Worm (Caenorhabditis elegans) whole organism, L4 larva: ENCODE measurements around the gene Y49E10.29.
"Not testable (repeated sequence)": the region's sequence is repeated elsewhere in the genome, so short reads cannot be mapped to it uniquely, and the experiment has no call there.

Experiments used
- F10B5.3 ChIP-seq: sonication (generic microtip); optimal IDR thresholded peaks from 2 replicates; lab custom pipeline; 2016; ENCODE audit warnings: mild to moderate bottlenecking, missing genetic modification characterization, missing compliant biosample characterization
- R02D3.7 ChIP-seq: fragments of 150-350 bp; sonication (generic microtip); optimal IDR thresholded peaks from 3 replicates; lab custom pipeline; 2014; ENCODE audit warnings: missing biosample characterization, missing genetic modification characterization
- ama-1 ChIP-seq: fragments of 150-350 bp; optimal IDR thresholded peaks from 2 replicates; lab custom pipeline; 2014; ENCODE audit warnings: inconsistent platforms, mixed read lengths
- arid-1 ChIP-seq: fragments of 200-800 bp; sonication (Bioruptor generic); conservative IDR thresholded peaks from 2 replicates; pipeline ENCODE4 v1.3.6; 2022; ENCODE audit warnings: missing genetic modification reagents, missing genetic modification characterization, missing compliant biosample characterization
- daf-8 ChIP-seq: fragments of 200-800 bp; sonication (Bioruptor generic); IDR thresholded peaks from 2 replicates; pipeline ENCODE4 v1.3.6; 2022; ENCODE audit warnings: missing genetic modification characterization, missing compliant biosample characterization
- hlh-11 ChIP-seq: fragments of 200-800 bp; sonication (Bioruptor generic); optimal IDR thresholded peaks from 2 replicates; lab custom pipeline; 2018; ENCODE audit warnings: mild to moderate bottlenecking, missing genetic modification characterization, missing compliant biosample characterization
- jun-1 ChIP-seq: fragments of 150-350 bp; optimal IDR thresholded peaks from 2 replicates; lab custom pipeline; 2014; ENCODE audit warnings: missing biosample characterization, missing genetic modification reagents, missing genetic modification characterization
- lin-13 ChIP-seq: fragments of 150-350 bp; optimal IDR thresholded peaks from 2 replicates; lab custom pipeline; 2014; ENCODE audit warnings: missing biosample characterization, missing genetic modification reagents, missing genetic modification characterization
- lin-15B ChIP-seq: fragments of 150-350 bp; sonication (generic microtip); optimal IDR thresholded peaks from 3 replicates; lab custom pipeline; 2014; ENCODE audit warnings: missing biosample characterization, missing genetic modification characterization
- lin-39 ChIP-seq: fragments of 150-350 bp; optimal IDR thresholded peaks from 2 replicates; lab custom pipeline; 2014; ENCODE audit warnings: missing biosample characterization, missing genetic modification reagents, missing genetic modification characterization
- nhr-28 ChIP-seq: fragments of 150-350 bp; optimal IDR thresholded peaks from 2 replicates; lab custom pipeline; 2014; ENCODE audit warnings: missing biosample characterization, missing genetic modification characterization
- nhr-41 ChIP-seq: fragments of 200-800 bp; sonication (Bioruptor generic); IDR thresholded peaks from 2 replicates; pipeline ENCODE4 v1.3.6; 2022; ENCODE audit warnings: missing genetic modification reagents, missing genetic modification characterization, missing compliant biosample characterization
- nhr-6 ChIP-seq: fragments of 150-350 bp; optimal IDR thresholded peaks from 2 replicates; lab custom pipeline; 2014; ENCODE audit warnings: missing biosample characterization, missing genetic modification characterization
- spr-1 ChIP-seq: sonication (generic microtip); optimal IDR thresholded peaks from 2 replicates; lab custom pipeline; 2016; ENCODE audit warnings: mild to moderate bottlenecking, missing genetic modification characterization, missing compliant biosample characterization

DNA sequence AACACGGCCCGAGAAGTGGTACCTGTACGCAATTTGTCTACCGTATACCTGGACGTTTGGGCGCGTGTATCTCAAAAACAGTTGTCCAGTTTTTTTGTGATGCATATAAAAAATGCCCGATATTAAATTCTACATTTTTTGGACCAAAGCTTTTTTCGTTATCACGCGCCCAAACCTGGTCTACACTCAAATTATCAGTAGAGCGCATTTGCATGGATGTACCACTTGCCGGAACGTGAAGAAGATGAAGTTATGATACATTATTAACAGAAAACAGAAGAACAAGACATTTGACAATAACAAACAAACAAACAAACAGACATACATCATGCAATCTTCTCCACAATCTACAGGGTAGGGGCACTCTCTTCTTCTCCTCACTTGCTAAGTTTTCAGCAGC, 21.4 kb upstream of the Y49E10.29 start:
- TF ChIP-seq F10B5.3 (tag; lab: Kevin White, UChicago); jun-1 (tag; lab: Kevin White, UChicago); nhr-28; lin-39 (tag; lab: Kevin White, UChicago); lin-13 (GFP tag; lab: Kevin White, UChicago); arid-1 (GFP tag; lab: Robert Waterston, UW); R02D3.7 (tag; lab: Kevin White, UChicago); hlh-11 (tag; lab: Kevin White, UChicago); nhr-6; lin-15B (tag; lab: Kevin White, UChicago); spr-1; daf-8 (GFP tag; lab: Robert Waterston, UW); ama-1 (lab: Kevin White, UChicago); nhr-41 (GFP tag; lab: Robert Waterston, UW): not testable (repeated sequence)
